Fruit fly (Drosophila melanogaster) whole organism, embryonic: ENCODE measurements around the gene dlg1.

ENCODE experiments used
- BEAF-32 ChIP-seq: fragments of 200-800 bp; sonication (Bioruptor generic); optimal IDR thresholded peaks from 3 replicates; lab custom pipeline; 2017; ENCODE audit warnings: missing biosample characterization, missing genetic modification characterization, mild to moderate bottlenecking, moderate library complexity, missing genetic modification reagents
- C15 ChIP-seq: fragments of 200-800 bp; sonication (Bioruptor generic); IDR thresholded peaks from 3 replicates; pipeline ENCODE4 v1.3.6; 2022; ENCODE audit warnings: missing biosample characterization, missing genetic modification characterization
- CG12219 ChIP-seq: fragments of 200-800 bp; sonication (Bioruptor generic); optimal IDR thresholded peaks from 3 replicates; lab custom pipeline; 2018; ENCODE audit warnings: missing biosample characterization, mild to moderate bottlenecking, missing genetic modification characterization
- CG12659 ChIP-seq: fragments of 200-800 bp; sonication (Bioruptor generic); optimal IDR thresholded peaks from 3 replicates; lab custom pipeline; 2017; ENCODE audit warnings: mild to moderate bottlenecking, missing biosample characterization, missing genetic modification reagents, missing genetic modification characterization
- CG12744 ChIP-seq: fragments of 200-800 bp; sonication (Bioruptor generic); optimal IDR thresholded peaks from 2 replicates; lab custom pipeline; 2016; ENCODE audit warnings: missing biosample characterization, missing genetic modification characterization
- CG14441 ChIP-seq: fragments of 200-800 bp; sonication (Bioruptor generic); IDR thresholded peaks from 2 replicates; pipeline ENCODE4 v1.3.6; 2022; ENCODE audit warnings: missing biosample characterization, missing genetic modification characterization
- CG15073 ChIP-seq: fragments of 200-800 bp; sonication (Bioruptor generic); optimal IDR thresholded peaks from 2 replicates; lab custom pipeline; 2016; ENCODE audit warnings: missing biosample characterization, missing genetic modification characterization
- CG2120 ChIP-seq: fragments of 200-800 bp; sonication (Bioruptor generic); optimal IDR thresholded peaks from 3 replicates; lab custom pipeline; 2016; ENCODE audit warnings: missing biosample characterization, missing genetic modification characterization
- CG43689 ChIP-seq: fragments of 200-800 bp; sonication (Bioruptor generic); IDR thresholded peaks from 2 replicates; pipeline ENCODE4 v1.3.6; 2022; ENCODE audit warnings: missing biosample characterization, missing genetic modification characterization
- CG4404 ChIP-seq: fragments of 200-800 bp; sonication (Bioruptor generic); IDR thresholded peaks from 2 replicates; pipeline ENCODE4 v1.3.6; 2022; ENCODE audit warnings: missing biosample characterization, missing genetic modification characterization
- CG4820 ChIP-seq: fragments of 200-800 bp; sonication (Bioruptor generic); optimal IDR thresholded peaks from 3 replicates; lab custom pipeline; 2016; ENCODE audit warnings: missing biosample characterization, missing genetic modification characterization
- CG7372 ChIP-seq: fragments of 200-800 bp; sonication (Bioruptor generic); IDR thresholded peaks from 2 replicates; pipeline ENCODE4 v1.3.6; 2022; ENCODE audit warnings: missing biosample characterization, missing genetic modification characterization
- Camta ChIP-seq: fragments of 200-800 bp; sonication (Bioruptor generic); optimal IDR thresholded peaks from 2 replicates; lab custom pipeline; 2016; ENCODE audit warnings: missing biosample characterization, missing genetic modification characterization
- CrebB ChIP-seq: fragments of 200-800 bp; sonication (Bioruptor generic); optimal IDR thresholded peaks from 3 replicates; lab custom pipeline; 2018; ENCODE audit warnings: missing biosample characterization, mild to moderate bottlenecking, missing genetic modification characterization
- D19B ChIP-seq: fragments of 200-800 bp; sonication (Bioruptor generic); optimal IDR thresholded peaks from 2 replicates; lab custom pipeline; 2017; ENCODE audit warnings: missing biosample characterization, mild to moderate bottlenecking, missing genetic modification characterization
- Dek ChIP-seq: fragments of 200-800 bp; sonication (Bioruptor generic); optimal IDR thresholded peaks from 3 replicates; lab custom pipeline; 2019; ENCODE audit warnings: missing biosample characterization, mild to moderate bottlenecking, missing genetic modification characterization, moderate library complexity
- Eip74EF ChIP-seq, 2 experiments: fragments of 200-800 bp in 1 of 2; fragments of >200 bp in 1 of 2; sonication (Bioruptor generic) in 1 of 2; optimal IDR thresholded peaks; 2 replicates each; lab custom pipeline; 2017 to 2019; ENCODE audit warnings: missing biosample characterization in 2 of 2, missing genetic modification characterization in 2 of 2, mild to moderate bottlenecking in 1 of 2, moderate library complexity in 1 of 2
- GATAe ChIP-seq: fragments of 200-800 bp; sonication (Bioruptor generic); conservative IDR thresholded peaks from 2 replicates; pipeline ENCODE4 v1.3.6; 2022; ENCODE audit warnings: missing biosample characterization, missing genetic modification characterization
- Kr ChIP-seq: fragments of 200-800 bp; sonication (Bioruptor generic); optimal IDR thresholded peaks from 2 replicates; lab custom pipeline; 2017; ENCODE audit warnings: missing biosample characterization, mild to moderate bottlenecking, missing genetic modification characterization
- MESR4 ChIP-seq: fragments of 200-800 bp; sonication (Bioruptor generic); optimal IDR thresholded peaks from 2 replicates; lab custom pipeline; 2018; ENCODE audit warnings: missing biosample characterization, mild to moderate bottlenecking, missing genetic modification characterization, moderate library complexity
- NC2α ChIP-seq: fragments of 200-800 bp; sonication (Bioruptor generic); optimal IDR thresholded peaks from 2 replicates; lab custom pipeline; 2016; ENCODE audit warnings: missing biosample characterization, missing genetic modification characterization
- Rfx ChIP-seq: fragments of 200-800 bp; sonication (Bioruptor generic); IDR thresholded peaks from 2 replicates; pipeline ENCODE4 v1.3.6; 2022; ENCODE audit warnings: missing biosample characterization, missing genetic modification characterization
- Rx ChIP-seq: fragments of 200-800 bp; sonication (Bioruptor generic); IDR thresholded peaks from 2 replicates; pipeline ENCODE4 v1.3.6; 2022; ENCODE audit warnings: missing biosample characterization, missing genetic modification characterization
- Scr ChIP-seq: fragments of 200-800 bp; sonication (Bioruptor generic); IDR thresholded peaks from 2 replicates; pipeline ENCODE4 v1.3.6; 2022; ENCODE audit warnings: missing biosample characterization, missing genetic modification characterization; ENCODE audit not compliant: partially characterized antibody
- Sox102F ChIP-seq: fragments of 200-800 bp; sonication (Bioruptor generic); optimal IDR thresholded peaks from 2 replicates; lab custom pipeline; 2018; ENCODE audit warnings: missing biosample characterization, mild to moderate bottlenecking, missing genetic modification characterization, moderate library complexity
- Sry-δ ChIP-seq: fragments of 200-800 bp; sonication (Bioruptor generic); optimal IDR thresholded peaks from 2 replicates; lab custom pipeline; 2016; ENCODE audit warnings: missing biosample characterization, missing genetic modification characterization
- Stat92E ChIP-seq, 3 experiments: fragments of >200 bp in 2 of 3; fragments of 200-800 bp in 1 of 3; sonication (Bioruptor generic) in 1 of 3; optimal IDR thresholded peaks; 2 replicates each; lab custom pipeline; 2017 to 2019; ENCODE audit warnings: missing biosample characterization in 3 of 3, missing genetic modification characterization in 3 of 3, mild to moderate bottlenecking in 1 of 3, moderate library complexity in 1 of 3
- az2 ChIP-seq: fragments of 200-800 bp; sonication (Bioruptor generic); optimal IDR thresholded peaks from 3 replicates; lab custom pipeline; 2016; ENCODE audit warnings: missing biosample characterization, missing genetic modification characterization
- chinmo ChIP-seq: fragments of 200-800 bp; sonication (Bioruptor generic); IDR thresholded peaks from 4 replicates; pipeline ENCODE4 v1.3.6; 2022; ENCODE audit warnings: missing biosample characterization, missing genetic modification characterization; ENCODE audit not compliant: partially characterized antibody
- crol ChIP-seq: fragments of 200-800 bp; sonication (Bioruptor generic); IDR thresholded peaks from 2 replicates; pipeline ENCODE4 v1.3.6; 2022; ENCODE audit warnings: missing biosample characterization, missing genetic modification characterization
- crp ChIP-seq, 2 experiments: fragments of 200-800 bp; sonication (Bioruptor generic); optimal IDR thresholded peaks; 2 replicates in 1 of 2; 3 replicates in 1 of 2; lab custom pipeline; 2017; ENCODE audit warnings: missing biosample characterization in 2 of 2, missing genetic modification characterization in 2 of 2, mild to moderate bottlenecking in 1 of 2, moderate library complexity in 1 of 2
- dan ChIP-seq: fragments of 200-800 bp; sonication (Bioruptor generic); IDR thresholded peaks from 2 replicates; pipeline ENCODE4 v1.3.6; 2022; ENCODE audit warnings: missing biosample characterization, missing genetic modification characterization
- dysf ChIP-seq: fragments of 200-800 bp; sonication (Bioruptor generic); IDR thresholded peaks from 3 replicates; pipeline ENCODE4 v1.3.6; 2022; ENCODE audit warnings: missing biosample characterization, missing genetic modification characterization
- fd64A ChIP-seq: fragments of 200-800 bp; sonication (Bioruptor generic); optimal IDR thresholded peaks from 3 replicates; lab custom pipeline; 2018; ENCODE audit warnings: missing biosample characterization, mild to moderate bottlenecking, missing genetic modification characterization
- gt ChIP-seq: fragments of 200-800 bp; sonication (Bioruptor generic); IDR thresholded peaks from 2 replicates; pipeline ENCODE4 v1.3.6; 2022; ENCODE audit warnings: missing biosample characterization, missing genetic modification characterization
- hb ChIP-seq: fragments of 200-800 bp; sonication (Bioruptor generic); IDR thresholded peaks from 3 replicates; pipeline ENCODE4 v1.3.6; 2022; ENCODE audit warnings: missing biosample characterization, missing genetic modification characterization; ENCODE audit not compliant: partially characterized antibody
- her ChIP-seq: fragments of 200-800 bp; sonication (Bioruptor generic); optimal IDR thresholded peaks from 2 replicates; lab custom pipeline; 2016; ENCODE audit warnings: missing biosample characterization, missing genetic modification characterization
- lov ChIP-seq, 2 experiments: fragments of 200-800 bp in 1 of 2; fragments of >200 bp in 1 of 2; sonication (Bioruptor generic) in 1 of 2; IDR thresholded peaks in 1 of 2; optimal IDR thresholded peaks in 1 of 2; 2 replicates in 1 of 2; 3 replicates in 1 of 2; pipeline versions ENCODE4 v1.3.6 to Lab custom; 2017 to 2022; ENCODE audit warnings: missing biosample characterization in 1 of 2, missing genetic modification characterization in 1 of 2
- org-1 ChIP-seq: fragments of 200-800 bp; sonication (Bioruptor generic); optimal IDR thresholded peaks from 2 replicates; lab custom pipeline; 2017; ENCODE audit warnings: missing biosample characterization, missing genetic modification characterization
- pan ChIP-seq, 4 experiments: fragments of >200 bp in 3 of 4; fragments of 200-800 bp in 1 of 4; sonication (Bioruptor generic) in 1 of 4; optimal IDR thresholded peaks in 3 of 4; IDR thresholded peaks in 1 of 4; 2 replicates each; pipeline versions ENCODE4 v1.3.6 to Lab custom; 2017 to 2022; ENCODE audit warnings: missing biosample characterization in 2 of 4, missing genetic modification characterization in 2 of 4, mixed read lengths in 1 of 4
- pfk ChIP-seq: fragments of 200-800 bp; sonication (Bioruptor generic); optimal IDR thresholded peaks from 2 replicates; lab custom pipeline; 2018; ENCODE audit warnings: missing biosample characterization, mild to moderate bottlenecking, missing genetic modification characterization, moderate library complexity
- pros ChIP-seq: fragments of 200-800 bp; sonication (Bioruptor generic); optimal IDR thresholded peaks from 3 replicates; lab custom pipeline; 2019; ENCODE audit warnings: missing biosample characterization, mild to moderate bottlenecking, missing genetic modification characterization, moderate library complexity
- repo ChIP-seq: fragments of 200-800 bp; sonication (Bioruptor generic); optimal IDR thresholded peaks from 2 replicates; lab custom pipeline; 2016; ENCODE audit warnings: missing biosample characterization, missing genetic modification characterization
- sd ChIP-seq: fragments of 200-800 bp; sonication (Bioruptor generic); optimal IDR thresholded peaks from 3 replicates; lab custom pipeline; 2018; ENCODE audit warnings: missing biosample characterization, mild to moderate bottlenecking, missing genetic modification characterization, moderate library complexity
- sima ChIP-seq: fragments of 200-800 bp; sonication (Bioruptor generic); optimal IDR thresholded peaks from 2 replicates; lab custom pipeline; 2016; ENCODE audit warnings: missing biosample characterization, missing genetic modification characterization
- vfl ChIP-seq: fragments of 200-800 bp; sonication (Bioruptor generic); optimal IDR thresholded peaks from 2 replicates; lab custom pipeline; 2016; ENCODE audit warnings: missing biosample characterization, missing genetic modification characterization
- zfh1 ChIP-seq: fragments of 200-800 bp; sonication (Bioruptor generic); IDR thresholded peaks from 3 replicates; pipeline ENCODE4 v1.3.6; 2022; ENCODE audit warnings: missing biosample characterization, missing genetic modification characterization

The dlg1 gene

dm6 chrX:11338047-11338747, 31.3 kb upstream of the dlg1 start (continued):
- TF ChIP-seq org-1 = peak; percentile 68
- no peak for TF ChIP-seq BEAF-32 (GFP tag; lab: Kevin White, UChicago)
- no peak for TF ChIP-seq Scr (GFP tag; lab: Robert Waterston, UW)
- 0 out of 2 replicates have a peak, but pooled peaks have one; percentile 21 for TF ChIP-seq CG43689 (GFP tag; lab: Robert Waterston, UW)
- TF ChIP-seq CG14441 (GFP tag; lab: Robert Waterston, UW) = peak; percentile 43
- peak; percentile 82 for TF ChIP-seq CG12659 (GFP tag; lab: Kevin White, UChicago)
- no peak for TF ChIP-seq lov (optimal IDR thresholded peaks at IDR 0.05; lab: Kevin White, UChicago)
- no peak for TF ChIP-seq lov (GFP tag; IDR thresholded peaks at IDR 0.05; lab: Robert Waterston, UW)
- peak; percentile 63 for TF ChIP-seq CG2120
- no peak for TF ChIP-seq Stat92E (GFP tag; optimal IDR thresholded peaks at IDR 0.05; lab: Kevin White, UChicago)
- TF ChIP-seq fd64A (GFP tag; lab: Kevin White, UChicago) = no peak
- peak; percentile 33 for TF ChIP-seq sima
- no peak for TF ChIP-seq gt (GFP tag; lab: Robert Waterston, UW)
- no peak for TF ChIP-seq CG12219
- peak; percentile 59 for TF ChIP-seq repo
- no peak for TF ChIP-seq sd (tag; lab: Kevin White, UChicago)
- no peak for TF ChIP-seq C15 (GFP tag; lab: Robert Waterston, UW)
- no peak for TF ChIP-seq NC2α (GFP tag; lab: Kevin White, UChicago)
- TF ChIP-seq Dek (tag; lab: Kevin White, UChicago) = peak; percentile 63
- TF ChIP-seq pan (optimal IDR thresholded peaks at IDR 0.05; lab: Kevin White, UChicago) = no peak
- TF ChIP-seq pan (GFP tag; optimal IDR thresholded peaks at IDR 0.05 in 1 of 2, IDR thresholded peaks at IDR 0.05 in 1 of 2) = peak in 1 of 2 experiments; percentile 76
- TF ChIP-seq Sox102F (GFP tag; lab: Kevin White, UChicago) = no peak
- TF ChIP-seq zfh1 (GFP tag; lab: Robert Waterston, UW) = peak; percentile 14; the same call in 1 of the 3 replicates
- TF ChIP-seq hb (GFP tag; lab: Robert Waterston, UW) = no peak
- peak in 1 of 2 experiments; percentile 47 for TF ChIP-seq Eip74EF (GFP tag; optimal IDR thresholded peaks at IDR 0.05; lab: Kevin White, UChicago)
- no peak for TF ChIP-seq pfk (GFP tag; lab: Kevin White, UChicago)
- TF ChIP-seq CG15073 (GFP tag; lab: Kevin White, UChicago) = peak; percentile 25
- peak; percentile 26 for TF ChIP-seq Sry-δ (GFP tag; lab: Kevin White, UChicago)
- peak; percentile 80 for TF ChIP-seq dysf (GFP tag; lab: Robert Waterston, UW)
- TF ChIP-seq her (GFP tag; lab: Kevin White, UChicago) = peak; percentile 43
- TF ChIP-seq CrebB (tag; lab: Kevin White, UChicago) = peak; percentile 7
- no peak for TF ChIP-seq MESR4 (GFP tag; lab: Kevin White, UChicago)
- peak; percentile 55 for TF ChIP-seq Camta (GFP tag; lab: Kevin White, UChicago)
- TF ChIP-seq CG12744 = peak; percentile 23
- no peak for TF ChIP-seq D19B (GFP tag; lab: Kevin White, UChicago)
- peak; percentile 77 for TF ChIP-seq CG4820 (GFP tag; lab: Kevin White, UChicago)
- TF ChIP-seq GATAe = no peak
- TF ChIP-seq crol = peak; percentile 27; the same call in 1 of the 2 replicates
- peak; percentile 78; the same call in 2 of the 4 replicates for TF ChIP-seq chinmo (GFP tag; lab: Robert Waterston, UW)
- TF ChIP-seq az2 (GFP tag; lab: Kevin White, UChicago) = peak; percentile 69
- no peak for TF ChIP-seq crp (GFP tag; optimal IDR thresholded peaks at IDR 0.05; lab: Kevin White, UChicago)
- no peak for TF ChIP-seq pros (GFP tag; lab: Kevin White, UChicago)
- TF ChIP-seq Kr (GFP tag; lab: Kevin White, UChicago) = peak; percentile 71
- TF ChIP-seq CG4404 (GFP tag; lab: Robert Waterston, UW) = 0 out of 2 replicates have a peak, but pooled peaks have one; percentile 20
- peak; percentile 62; the same call in 1 of the 2 replicates for TF ChIP-seq Rfx
- peak; percentile 60; the same call in 1 of the 2 replicates for TF ChIP-seq CG7372 (GFP tag; lab: Robert Waterston, UW)
- no peak for TF ChIP-seq vfl (GFP tag; lab: Kevin White, UChicago)
- no peak for TF ChIP-seq dan (GFP tag; lab: Robert Waterston, UW)
- no peak for TF ChIP-seq Rx (GFP tag; lab: Robert Waterston, UW)
